Fruit fly (Drosophila melanogaster) S2 (cell line): Measurements from ENCODE around the gene CG13473.

ENCODE experiments used
- CG8478 ChIP-seq: fragments of >200 bp; optimal IDR thresholded peaks from 2 replicates; lab custom pipeline; 2018
- CTCF ChIP-seq, 2 experiments: fragments of >200 bp; optimal IDR thresholded peaks; 2 replicates each; lab custom pipeline; 2018

DNA sequence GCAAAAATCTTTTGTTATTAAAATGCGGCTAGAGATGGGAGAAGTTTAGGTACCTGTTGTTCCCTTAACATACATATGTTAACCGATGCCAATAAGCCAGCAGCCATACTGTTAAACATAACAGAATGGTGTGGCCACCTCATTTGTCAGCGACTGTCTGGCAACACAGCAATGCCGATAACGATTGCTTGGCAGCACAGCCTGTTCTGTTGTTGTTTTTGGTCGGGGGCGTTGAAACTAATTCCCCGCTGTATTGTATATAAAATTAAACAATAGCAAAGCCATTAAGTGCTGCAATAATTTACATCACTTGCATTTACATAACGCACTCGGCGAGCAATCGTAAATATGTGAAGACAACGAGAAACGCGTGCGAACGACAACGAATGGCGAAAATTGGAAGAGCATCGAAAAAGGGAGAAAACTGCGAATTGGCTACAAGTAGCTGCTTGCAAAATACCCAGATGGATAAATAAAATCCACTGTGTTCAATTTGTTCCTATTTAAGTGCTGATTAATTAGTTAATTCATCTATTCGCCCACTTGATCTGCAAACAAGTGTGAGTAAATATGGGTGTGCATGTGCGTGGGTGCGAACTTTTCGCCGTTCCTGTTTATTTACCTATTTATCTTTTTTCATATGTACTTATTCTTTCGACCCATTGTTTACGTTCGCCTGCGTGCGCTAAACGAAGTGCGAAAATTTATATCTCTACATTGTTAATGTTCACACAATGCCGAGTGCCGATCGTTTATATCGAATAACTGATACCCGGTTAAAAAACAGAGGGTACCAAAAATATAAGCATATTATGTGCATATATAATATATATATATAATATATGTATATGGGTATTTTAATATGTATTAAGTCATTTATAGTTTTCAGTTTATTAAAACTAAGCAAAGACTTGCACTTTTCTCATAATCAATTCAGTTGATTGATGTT, 33.6 kb downstream of the CG13473 start, which contains the start of the genes Tsen34 and Mgat4a:
- peak in 1 of 2 experiments; percentile 29 for TF ChIP-seq CTCF (optimal IDR thresholded peaks at IDR 0.05; lab: Kevin White, UChicago)
- TF ChIP-seq CG8478 (lab: Kevin White, UChicago), result no peak
